Worm (Caenorhabditis elegans) whole organism, early embryonic: ENCODE results near the gene Y43F8B.1.

Source experiments
- B0310.2 ChIP-seq: sonication (generic microtip); optimal IDR thresholded peaks from 2 replicates; lab custom pipeline; 2016; ENCODE audit warnings: mild to moderate bottlenecking, missing genetic modification characterization, missing compliant biosample characterization
- F13C5.2 ChIP-seq: sonication (generic microtip); optimal IDR thresholded peaks from 2 replicates; lab custom pipeline; 2017; ENCODE audit warnings: mild to moderate bottlenecking, missing genetic modification characterization, inconsistent platforms, missing compliant biosample characterization
- aly-1 ChIP-seq: sonication (generic microtip); optimal IDR thresholded peaks from 2 replicates; lab custom pipeline; 2016; ENCODE audit warnings: missing genetic modification characterization, missing compliant biosample characterization
- ama-1 ChIP-seq: fragments of 150-350 bp; optimal IDR thresholded peaks from 2 replicates; lab custom pipeline; 2014
- ceh-13 ChIP-seq: fragments of 200-800 bp; sonication (Bioruptor generic); optimal IDR thresholded peaks from 2 replicates; lab custom pipeline; 2018; ENCODE audit warnings: mild to moderate bottlenecking, missing genetic modification characterization, missing compliant biosample characterization
- ceh-36 ChIP-seq: sonication (generic microtip); optimal IDR thresholded peaks from 2 replicates; lab custom pipeline; 2016; ENCODE audit warnings: missing genetic modification characterization, inconsistent platforms, missing compliant biosample characterization
- ets-7 ChIP-seq: sonication (generic microtip); optimal IDR thresholded peaks from 2 replicates; lab custom pipeline; 2016; ENCODE audit warnings: missing genotype, missing genetic modification characterization, missing compliant biosample characterization
- flt-1 ChIP-seq: fragments of 200-800 bp; sonication (Bioruptor generic); IDR thresholded peaks from 2 replicates; pipeline ENCODE4 v1.3.6; 2022; ENCODE audit warnings: missing genetic modification characterization, missing compliant biosample characterization
- hmbx-1 ChIP-seq: sonication (generic microtip); optimal IDR thresholded peaks from 2 replicates; lab custom pipeline; 2016; ENCODE audit warnings: mild to moderate bottlenecking, missing genetic modification characterization, missing compliant biosample characterization
- hmg-4 ChIP-seq: fragments of 200-800 bp; sonication (Bioruptor generic); optimal IDR thresholded peaks from 2 replicates; lab custom pipeline; 2018; ENCODE audit warnings: mild to moderate bottlenecking, missing genetic modification characterization, missing compliant biosample characterization
- hnd-1 ChIP-seq: sonication (generic microtip); optimal IDR thresholded peaks from 2 replicates; lab custom pipeline; 2016; ENCODE audit warnings: missing genetic modification characterization, missing compliant biosample characterization
- pes-1 ChIP-seq: fragments of 200-800 bp; sonication (Bioruptor generic); IDR thresholded peaks from 2 replicates; pipeline ENCODE4 v1.3.6; 2022; ENCODE audit warnings: missing genetic modification reagents, missing genetic modification characterization, missing compliant biosample characterization
- scrt-1 ChIP-seq: fragments of 200-800 bp; sonication (Bioruptor generic); IDR thresholded peaks from 2 replicates; pipeline ENCODE4 v1.3.6; 2022; ENCODE audit warnings: missing genetic modification characterization, missing compliant biosample characterization
- sea-1 ChIP-seq: fragments of 200-800 bp; sonication (Bioruptor generic); conservative IDR thresholded peaks from 2 replicates; pipeline ENCODE4 v1.3.6; 2022; ENCODE audit warnings: missing genetic modification characterization, missing compliant biosample characterization
- tbx-11 ChIP-seq: fragments of 200-800 bp; sonication (Bioruptor generic); IDR thresholded peaks from 2 replicates; pipeline ENCODE4 v1.3.6; 2022; ENCODE audit warnings: missing genetic modification characterization, missing compliant biosample characterization
- tbx-37 ChIP-seq: fragments of 200-800 bp; sonication (Bioruptor generic); conservative IDR thresholded peaks from 2 replicates; pipeline ENCODE4 v1.3.6; 2022; ENCODE audit warnings: missing genetic modification reagents, missing genetic modification characterization, missing compliant biosample characterization
- tra-4 ChIP-seq: sonication (generic microtip); optimal IDR thresholded peaks from 2 replicates; lab custom pipeline; 2017; ENCODE audit warnings: missing genetic modification characterization, missing compliant biosample characterization

Y43F8B.1 gene

ce11 chrV:19531034-19531433 lies 15.0 kb downstream of the Y43F8B.1 start:
- no peak for TF ChIP-seq ama-1 (lab: Kevin White, UChicago)
- TF ChIP-seq tbx-37, result no peak
- no peak for TF ChIP-seq aly-1 (tag; lab: Kevin White, UChicago)
- TF ChIP-seq F13C5.2 (tag; lab: Kevin White, UChicago), result no peak
- TF ChIP-seq tra-4 (tag; lab: Kevin White, UChicago), result no peak
- no peak for TF ChIP-seq ceh-36
- TF ChIP-seq scrt-1 (GFP tag; lab: Robert Waterston, UW), result no peak
- no peak for TF ChIP-seq hmg-4
- TF ChIP-seq sea-1 (GFP tag; lab: Robert Waterston, UW), result no peak
- TF ChIP-seq ceh-13 (GFP tag; lab: Kevin White, UChicago), result no peak
- no peak for TF ChIP-seq hmbx-1 (tag; lab: Kevin White, UChicago)
- TF ChIP-seq ets-7 (tag; lab: Kevin White, UChicago), result no peak
- no peak for TF ChIP-seq tbx-11 (GFP tag; lab: Robert Waterston, UW)
- no peak for TF ChIP-seq B0310.2 (tag; lab: Kevin White, UChicago)
- TF ChIP-seq flt-1 (GFP tag; lab: Robert Waterston, UW), result no peak

ce11 chrV:19529168-19529567 lies 16.8 kb downstream of the Y43F8B.1 start:
- no peak for TF ChIP-seq ceh-36
- peak; percentile 42 for TF ChIP-seq hmg-4

ce11 chrV:19528535-19528934 lies 17.5 kb downstream of the Y43F8B.1 start:
- peak; percentile 70 for TF ChIP-seq ceh-36

ce11 chrV:19527565-19527964 lies 18.4 kb downstream of the Y43F8B.1 start:
- TF ChIP-seq tbx-37 (no peak), tbx-11 (GFP tag; lab: Robert Waterston, UW) (no peak), ets-7 (tag; lab: Kevin White, UChicago) (no peak), pes-1 (GFP tag; lab: Robert Waterston, UW) (no peak), B0310.2 (tag; lab: Kevin White, UChicago) (no peak), ama-1 (lab: Kevin White, UChicago) (no peak), ceh-36 (no peak), sea-1 (GFP tag; lab: Robert Waterston, UW) (no peak), hmbx-1 (tag; lab: Kevin White, UChicago) (no peak), ceh-13 (GFP tag; lab: Kevin White, UChicago) (no peak), flt-1 (GFP tag; lab: Robert Waterston, UW) (no peak), scrt-1 (GFP tag; lab: Robert Waterston, UW) (no peak), hmg-4 (no peak), F13C5.2 (tag; lab: Kevin White, UChicago) (no peak)

ce11 chrV:19526197-19526596 lies 19.8 kb downstream of the Y43F8B.1 start:
- TF ChIP-seq B0310.2 (tag; lab: Kevin White, UChicago) (no peak), tbx-11 (GFP tag; lab: Robert Waterston, UW) (no peak), tra-4 (tag; lab: Kevin White, UChicago) (no peak), tbx-37 (no peak), ceh-13 (GFP tag; lab: Kevin White, UChicago) (no peak), hnd-1 (tag; lab: Kevin White, UChicago) (no peak), F13C5.2 (tag; lab: Kevin White, UChicago) (no peak), scrt-1 (GFP tag; lab: Robert Waterston, UW) (no peak)

- TF ChIP-seq ceh-13 (GFP tag; lab: Kevin White, UChicago) (no peak), F13C5.2 (tag; lab: Kevin White, UChicago) (no peak), tbx-11 (GFP tag; lab: Robert Waterston, UW) (no peak), hmg-4 (no peak), hnd-1 (tag; lab: Kevin White, UChicago) (no peak), pes-1 (GFP tag; lab: Robert Waterston, UW) (no peak), ets-7 (tag; lab: Kevin White, UChicago) (no peak), aly-1 (tag; lab: Kevin White, UChicago) (no peak), ama-1 (lab: Kevin White, UChicago) (no peak), ceh-36 (no peak), scrt-1 (GFP tag; lab: Robert Waterston, UW) (no peak), B0310.2 (tag; lab: Kevin White, UChicago) (no peak), tra-4 (tag; lab: Kevin White, UChicago) (no peak), tbx-37 (no peak), flt-1 (GFP tag; lab: Robert Waterston, UW) (no peak), sea-1 (GFP tag; lab: Robert Waterston, UW) (no peak), hmbx-1 (tag; lab: Kevin White, UChicago) (no peak)
Measured at ce11 chrV:19524569-19524968, 21.4 kb downstream of the Y43F8B.1 start.

- TF ChIP-seq tbx-11 (GFP tag; lab: Robert Waterston, UW), result peak; percentile 70
- peak; percentile 95 for TF ChIP-seq hmg-4
- peak; percentile 62 for TF ChIP-seq F13C5.2 (tag; lab: Kevin White, UChicago)
- TF ChIP-seq B0310.2 (tag; lab: Kevin White, UChicago), result peak; percentile 60
- TF ChIP-seq scrt-1 (GFP tag; lab: Robert Waterston, UW), result peak; percentile 62; the same call in 1 of the 2 replicates
- TF ChIP-seq tbx-37, result no peak
- peak; percentile 52 for TF ChIP-seq ceh-13 (GFP tag; lab: Kevin White, UChicago)
- no peak for TF ChIP-seq aly-1 (tag; lab: Kevin White, UChicago)
- TF ChIP-seq hnd-1 (tag; lab: Kevin White, UChicago), result peak; percentile 30
- peak; percentile 61 for TF ChIP-seq hmbx-1 (tag; lab: Kevin White, UChicago)
- TF ChIP-seq ceh-36, result peak; percentile 68
- TF ChIP-seq flt-1 (GFP tag; lab: Robert Waterston, UW), result no peak; the same call in 1 of the 2 replicates
- no peak for TF ChIP-seq ets-7 (tag; lab: Kevin White, UChicago)
- peak; percentile 85 for TF ChIP-seq sea-1 (GFP tag; lab: Robert Waterston, UW)
- TF ChIP-seq pes-1 (GFP tag; lab: Robert Waterston, UW), result peak; percentile 61; the same call in 1 of the 2 replicates
- TF ChIP-seq ama-1 (lab: Kevin White, UChicago), result peak; percentile 99
- TF ChIP-seq tra-4 (tag; lab: Kevin White, UChicago), result no peak
Measured at ce11 chrV:19522551-19523137, 23.4 kb downstream of the Y43F8B.1 start.
